Fruit fly (Drosophila melanogaster) whole organism, embryonic: ENCODE measurements around the gene BuGZ.
A peak's percentile ranks its signal among the peaks of the same experiment; 100 is the strongest.

Source experiments
- Antp ChIP-seq: fragments of 200-800 bp; sonication (Bioruptor generic); optimal IDR thresholded peaks from 3 replicates; lab custom pipeline; 2016; ENCODE audit warnings: missing biosample characterization, missing genetic modification characterization
- CG10959 ChIP-seq: fragments of 200-800 bp; sonication (Bioruptor generic); IDR thresholded peaks from 2 replicates; pipeline ENCODE4 v1.3.6; 2022; ENCODE audit warnings: missing biosample characterization, missing genetic modification characterization
- CG10979 ChIP-seq: fragments of 200-800 bp; sonication (Bioruptor generic); optimal IDR thresholded peaks from 2 replicates; lab custom pipeline; 2018; ENCODE audit warnings: missing biosample characterization, mild to moderate bottlenecking, missing genetic modification characterization, moderate library complexity
- CG12155 ChIP-seq: fragments of 200-800 bp; sonication (Bioruptor generic); optimal IDR thresholded peaks from 3 replicates; lab custom pipeline; 2016; ENCODE audit warnings: missing biosample characterization, missing genetic modification characterization
- CG12769 ChIP-seq: fragments of 200-800 bp; sonication (Bioruptor generic); optimal IDR thresholded peaks from 2 replicates; lab custom pipeline; 2019; ENCODE audit warnings: missing biosample characterization, mild to moderate bottlenecking, missing genetic modification characterization, moderate library complexity
- CG13123 ChIP-seq: fragments of 200-800 bp; sonication (Bioruptor generic); optimal IDR thresholded peaks from 2 replicates; lab custom pipeline; 2016; ENCODE audit warnings: missing biosample characterization, missing genetic modification characterization
- CG14710 ChIP-seq: fragments of 200-800 bp; sonication (Bioruptor generic); optimal IDR thresholded peaks from 3 replicates; lab custom pipeline; 2019; ENCODE audit warnings: missing biosample characterization, mild to moderate bottlenecking, missing genetic modification characterization, moderate library complexity
- CG15479 ChIP-seq: fragments of 200-800 bp; sonication (Bioruptor generic); optimal IDR thresholded peaks from 3 replicates; lab custom pipeline; 2019; ENCODE audit warnings: missing biosample characterization, mild to moderate bottlenecking, missing genetic modification characterization, moderate library complexity
- CG15514 ChIP-seq: fragments of 200-800 bp; sonication (Bioruptor generic); optimal IDR thresholded peaks from 3 replicates; lab custom pipeline; 2017; ENCODE audit warnings: missing biosample characterization, missing genetic modification characterization, mild to moderate bottlenecking, moderate library complexity, missing genetic modification reagents
- CG15696 ChIP-seq: fragments of 200-800 bp; sonication (Bioruptor generic); optimal IDR thresholded peaks from 2 replicates; lab custom pipeline; 2019; ENCODE audit warnings: missing biosample characterization, mild to moderate bottlenecking, missing genetic modification characterization, moderate library complexity
- CG16779 ChIP-seq: fragments of 200-800 bp; sonication (Bioruptor generic); IDR thresholded peaks from 2 replicates; pipeline ENCODE4 v1.3.6; 2022; ENCODE audit warnings: missing biosample characterization, missing genetic modification characterization
- CG17361 ChIP-seq: fragments of 200-800 bp; sonication (Bioruptor generic); IDR thresholded peaks from 3 replicates; pipeline ENCODE4 v1.3.6; 2022; ENCODE audit warnings: missing biosample characterization, missing genetic modification characterization
- CG2120 ChIP-seq: fragments of 200-800 bp; sonication (Bioruptor generic); optimal IDR thresholded peaks from 3 replicates; lab custom pipeline; 2016; ENCODE audit warnings: missing biosample characterization, missing genetic modification characterization
- CG30403 ChIP-seq: fragments of 200-800 bp; sonication (Bioruptor generic); optimal IDR thresholded peaks from 3 replicates; lab custom pipeline; 2016; ENCODE audit warnings: missing biosample characterization, missing genetic modification characterization
- CG31224 ChIP-seq: fragments of 200-800 bp; sonication (Bioruptor generic); IDR thresholded peaks from 2 replicates; pipeline ENCODE4 v1.3.6; 2022; ENCODE audit warnings: missing biosample characterization, missing genetic modification characterization
- CG34422 ChIP-seq: fragments of 200-800 bp; sonication (Bioruptor generic); IDR thresholded peaks from 3 replicates; pipeline ENCODE4 v1.3.6; 2022; ENCODE audit warnings: missing biosample characterization, missing genetic modification characterization
- CG6683 ChIP-seq: fragments of 200-800 bp; sonication (Bioruptor generic); optimal IDR thresholded peaks from 2 replicates; lab custom pipeline; 2017; ENCODE audit warnings: missing biosample characterization, mild to moderate bottlenecking, missing genetic modification characterization, missing genetic modification reagents
- CG7928 ChIP-seq: fragments of 200-800 bp; sonication (Bioruptor generic); optimal IDR thresholded peaks from 2 replicates; lab custom pipeline; 2017; ENCODE audit warnings: missing biosample characterization, mild to moderate bottlenecking, missing genetic modification characterization
- CkIIα-i1 ChIP-seq: fragments of 200-800 bp; sonication (Bioruptor generic); IDR thresholded peaks from 2 replicates; pipeline ENCODE4 v1.3.6; 2022; ENCODE audit warnings: missing biosample characterization, missing genetic modification characterization
- Dek ChIP-seq: fragments of 200-800 bp; sonication (Bioruptor generic); optimal IDR thresholded peaks from 3 replicates; lab custom pipeline; 2019; ENCODE audit warnings: missing biosample characterization, mild to moderate bottlenecking, missing genetic modification characterization, moderate library complexity
- Dll ChIP-seq: fragments of 200-800 bp; sonication (Bioruptor generic); IDR thresholded peaks from 4 replicates; pipeline ENCODE4 v1.3.6; 2022; ENCODE audit warnings: missing biosample characterization, missing genetic modification characterization; ENCODE audit not compliant: partially characterized antibody
- Dp ChIP-seq: fragments of 200-800 bp; sonication (Bioruptor generic); optimal IDR thresholded peaks from 2 replicates; lab custom pipeline; 2018; ENCODE audit warnings: missing biosample characterization, mild to moderate bottlenecking, missing genetic modification characterization, moderate library complexity
- Fer3 ChIP-seq: fragments of 200-800 bp; sonication (Bioruptor generic); optimal IDR thresholded peaks from 2 replicates; lab custom pipeline; 2018; ENCODE audit warnings: missing biosample characterization, mild to moderate bottlenecking, missing genetic modification characterization, moderate library complexity
- Gug ChIP-seq: fragments of 200-800 bp; sonication (Bioruptor generic); IDR thresholded peaks from 4 replicates; pipeline ENCODE4 v1.3.6; 2022; ENCODE audit warnings: missing biosample characterization, missing genetic modification characterization
- HLH54F ChIP-seq: fragments of 200-800 bp; sonication (Bioruptor generic); optimal IDR thresholded peaks from 3 replicates; lab custom pipeline; 2016; ENCODE audit warnings: missing biosample characterization, missing genetic modification characterization
- Hr51 ChIP-seq, 2 experiments: fragments of 200-800 bp; sonication (Bioruptor generic); optimal IDR thresholded peaks; 2 replicates in 1 of 2; 3 replicates in 1 of 2; lab custom pipeline; 2016 to 2018; ENCODE audit warnings: missing biosample characterization in 2 of 2, missing genetic modification characterization in 2 of 2, mild to moderate bottlenecking in 1 of 2, moderate library complexity in 1 of 2
- Max ChIP-seq: fragments of 200-800 bp; sonication (Bioruptor generic); optimal IDR thresholded peaks from 2 replicates; lab custom pipeline; 2016; ENCODE audit warnings: missing biosample characterization, mild to moderate bottlenecking, missing genetic modification characterization
- Pdp1 ChIP-seq, 2 experiments: fragments of 200-800 bp; sonication (Bioruptor generic); optimal IDR thresholded peaks; 3 replicates each; lab custom pipeline; 2016; ENCODE audit warnings: missing biosample characterization in 2 of 2, missing genetic modification characterization in 2 of 2, mild to moderate bottlenecking in 1 of 2, moderate library complexity in 1 of 2
- Sox102F ChIP-seq: fragments of 200-800 bp; sonication (Bioruptor generic); optimal IDR thresholded peaks from 2 replicates; lab custom pipeline; 2018; ENCODE audit warnings: missing biosample characterization, mild to moderate bottlenecking, missing genetic modification characterization, moderate library complexity
- Ssrp ChIP-seq: fragments of 200-800 bp; sonication (Bioruptor generic); optimal IDR thresholded peaks from 2 replicates; lab custom pipeline; 2018; ENCODE audit warnings: missing biosample characterization, mild to moderate bottlenecking, missing genetic modification characterization, moderate library complexity
- Taf1 ChIP-seq: fragments of 200-800 bp; sonication (Bioruptor generic); IDR thresholded peaks from 2 replicates; pipeline ENCODE4 v1.3.6; 2022; ENCODE audit warnings: missing biosample characterization, missing genetic modification characterization
- Tbp ChIP-seq: fragments of >200 bp; optimal IDR thresholded peaks from 2 replicates; lab custom pipeline; 2018; ENCODE audit warnings: missing biosample characterization, missing genetic modification characterization
- ac ChIP-seq: fragments of 200-800 bp; sonication (Bioruptor generic); optimal IDR thresholded peaks from 3 replicates; lab custom pipeline; 2017; ENCODE audit warnings: missing biosample characterization, mild to moderate bottlenecking, missing genetic modification characterization
- ato ChIP-seq: fragments of 200-800 bp; sonication (Bioruptor generic); IDR thresholded peaks from 2 replicates; pipeline ENCODE4 v1.3.6; 2022; ENCODE audit warnings: missing biosample characterization, missing genetic modification characterization; ENCODE audit not compliant: partially characterized antibody
- bowl ChIP-seq: fragments of 200-800 bp; sonication (Bioruptor generic); IDR thresholded peaks from 2 replicates; pipeline ENCODE4 v1.3.6; 2022; ENCODE audit warnings: missing biosample characterization, missing genetic modification characterization
- chm ChIP-seq: fragments of 200-800 bp; sonication (Bioruptor generic); IDR thresholded peaks from 2 replicates; pipeline ENCODE4 v1.3.6; 2022; ENCODE audit warnings: missing biosample characterization, missing genetic modification characterization
- exex ChIP-seq: fragments of 200-800 bp; sonication (Bioruptor generic); optimal IDR thresholded peaks from 4 replicates; lab custom pipeline; 2018; ENCODE audit warnings: missing biosample characterization, mild to moderate bottlenecking, missing genetic modification characterization, moderate library complexity
- gce ChIP-seq: fragments of 200-800 bp; sonication (Bioruptor generic); IDR thresholded peaks from 3 replicates; pipeline ENCODE4 v1.3.6; 2022; ENCODE audit warnings: missing biosample characterization, missing genetic modification characterization
- gro ChIP-seq: fragments of 200-800 bp; sonication (Bioruptor generic); optimal IDR thresholded peaks from 2 replicates; lab custom pipeline; 2016; ENCODE audit warnings: missing biosample characterization, missing genetic modification characterization
- kah ChIP-seq: fragments of 200-800 bp; sonication (Bioruptor generic); optimal IDR thresholded peaks from 2 replicates; lab custom pipeline; 2018; ENCODE audit warnings: missing biosample characterization, mild to moderate bottlenecking, missing genetic modification characterization
- mirr ChIP-seq: fragments of 200-800 bp; sonication (Bioruptor generic); optimal IDR thresholded peaks from 3 replicates; lab custom pipeline; 2018; ENCODE audit warnings: missing biosample characterization, mild to moderate bottlenecking, missing genetic modification characterization
- ro ChIP-seq: fragments of 200-800 bp; sonication (Bioruptor generic); IDR thresholded peaks from 2 replicates; pipeline ENCODE4 v1.3.6; 2022; ENCODE audit warnings: missing biosample characterization, missing genetic modification characterization
- slbo ChIP-seq: fragments of 200-800 bp; sonication (Bioruptor generic); IDR thresholded peaks from 2 replicates; pipeline ENCODE4 v1.3.6; 2022; ENCODE audit warnings: missing biosample characterization, missing genetic modification characterization
- sug ChIP-seq: fragments of 200-800 bp; optimal IDR thresholded peaks from 2 replicates; lab custom pipeline; 2019; ENCODE audit warnings: missing biosample characterization, mild to moderate bottlenecking, missing genetic modification characterization, moderate library complexity
- tup ChIP-seq: fragments of 200-800 bp; sonication (Bioruptor generic); optimal IDR thresholded peaks from 2 replicates; lab custom pipeline; 2016; ENCODE audit warnings: missing biosample characterization, mild to moderate bottlenecking, missing genetic modification characterization, moderate library complexity
- vvl ChIP-seq: fragments of 200-800 bp; sonication (Bioruptor generic); IDR thresholded peaks from 2 replicates; pipeline ENCODE4 v1.3.6; 2022; ENCODE audit warnings: missing biosample characterization, missing genetic modification characterization
- wdn ChIP-seq: fragments of 200-800 bp; sonication (Bioruptor generic); IDR thresholded peaks from 2 replicates; pipeline ENCODE4 v1.3.6; 2022; ENCODE audit warnings: missing biosample characterization, missing genetic modification characterization

The BuGZ gene

dm6 chr2L:16793970-16794369 is 50.8 kb downstream of the BuGZ start, which contains the start of gene Ugt37C2 (continued):
- TF ChIP-seq ato (GFP tag; lab: Robert Waterston, UW): no peak
- TF ChIP-seq CkIIα-i1 (GFP tag; lab: Robert Waterston, UW): no peak
- peak; percentile 16 for TF ChIP-seq sug (tag; lab: Kevin White, UChicago)
- no peak for TF ChIP-seq Fer3 (tag; lab: Kevin White, UChicago)
- TF ChIP-seq Pdp1 (GFP tag; optimal IDR thresholded peaks at IDR 0.05; lab: Kevin White, UChicago): no peak
- no peak for TF ChIP-seq CG17361
- no peak for TF ChIP-seq CG7928 (GFP tag; lab: Kevin White, UChicago)
- TF ChIP-seq CG12155 (GFP tag; lab: Kevin White, UChicago): no peak
- TF ChIP-seq mirr (GFP tag; lab: Kevin White, UChicago): peak; percentile 18
- no peak for TF ChIP-seq CG6683 (GFP tag; lab: Kevin White, UChicago)
- TF ChIP-seq Dll (GFP tag; lab: Robert Waterston, UW): no peak

DNA sequence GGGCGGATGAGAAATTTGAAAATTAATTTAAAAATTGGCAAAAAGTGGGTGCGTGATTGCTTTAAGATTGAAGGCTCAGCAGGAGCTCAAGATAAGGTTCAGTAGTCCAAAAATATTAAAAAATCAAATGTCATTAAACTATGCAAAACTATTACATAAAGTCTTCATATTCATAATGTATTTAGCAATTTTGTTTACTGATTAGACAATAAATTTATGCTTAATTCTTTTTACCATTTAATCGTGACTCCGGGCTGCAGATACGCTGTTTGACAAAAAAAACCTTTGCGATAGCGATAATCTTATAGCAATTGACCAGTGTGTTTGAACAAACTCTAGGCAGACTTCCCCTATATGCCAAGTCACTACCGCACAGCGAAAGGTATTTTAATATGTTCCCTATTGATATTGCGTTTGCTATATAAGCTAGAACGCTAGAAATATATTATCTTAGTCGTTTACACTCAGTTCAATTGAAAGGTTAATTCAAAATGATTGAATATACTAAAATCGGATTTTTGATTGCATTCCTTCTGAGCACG is 53.0 kb downstream of the BuGZ start, which contains the start of gene Ugt37E1:
TSS of gene Ugt37E1 (plus strand) at position 492 of the 542 bp plus-strand sequence.
- TF ChIP-seq Gug (GFP tag; lab: Robert Waterston, UW) (no peak), kah (GFP tag; lab: Kevin White, UChicago) (no peak), CG10979 (tag; lab: Kevin White, UChicago) (no peak), CG2120 (GFP tag; lab: Kevin White, UChicago) (no peak), exex (tag; lab: Kevin White, UChicago) (peak; percentile 59)

DNA sequence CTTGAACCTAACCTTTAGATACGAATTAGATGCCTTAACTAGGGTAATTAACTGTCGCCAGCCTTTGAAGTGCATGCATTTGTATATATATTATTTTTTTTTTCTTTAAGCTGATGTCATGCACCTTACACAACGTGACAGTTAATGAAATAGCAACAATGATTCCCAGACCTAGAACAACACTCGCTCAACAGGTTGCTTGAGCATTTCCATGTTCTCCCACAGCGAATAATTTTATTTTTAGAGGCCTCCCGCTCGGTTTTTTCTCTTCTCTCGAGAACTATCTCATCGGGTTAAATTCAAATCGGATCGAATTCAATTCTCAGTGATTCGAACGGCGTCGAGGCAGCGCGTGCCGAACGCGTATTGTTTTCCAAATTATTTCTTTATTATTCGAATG is 55.5 kb downstream of the BuGZ start, which contains the start of gene Ugt37D1:
TSS of gene Ugt37D1 (plus strand) at position 321 of the 400 bp plus-strand sequence.
- TF ChIP-seq gro (GFP tag; lab: Kevin White, UChicago): no peak
- no peak for TF ChIP-seq CG34422 (GFP tag; lab: Robert Waterston, UW)
- no peak for TF ChIP-seq CG15696 (tag; lab: Kevin White, UChicago)
- TF ChIP-seq CG10959 (GFP tag; lab: Robert Waterston, UW): no peak
- peak in 1 of 2 experiments; percentile 68 for TF ChIP-seq Pdp1 (GFP tag; optimal IDR thresholded peaks at IDR 0.05; lab: Kevin White, UChicago)
- no peak for TF ChIP-seq CG30403
- TF ChIP-seq CG14710: no peak
- TF ChIP-seq Ssrp: no peak
- no peak for TF ChIP-seq wdn (GFP tag; lab: Robert Waterston, UW)
- no peak for TF ChIP-seq slbo (GFP tag; lab: Robert Waterston, UW)
- no peak for TF ChIP-seq ro (GFP tag; lab: Robert Waterston, UW)
- no peak for TF ChIP-seq Dek
- TF ChIP-seq CG16779: no peak
- TF ChIP-seq kah (GFP tag; lab: Kevin White, UChicago): peak; percentile 99
- TF ChIP-seq Sox102F (GFP tag; lab: Kevin White, UChicago): no peak
- TF ChIP-seq HLH54F (GFP tag; lab: Kevin White, UChicago): no peak
- no peak for TF ChIP-seq CG15479 (GFP tag; lab: Kevin White, UChicago)
- TF ChIP-seq Dp: no peak
- no peak for TF ChIP-seq Taf1
- TF ChIP-seq CG15514 (GFP tag; lab: Kevin White, UChicago): no peak
- TF ChIP-seq CG13123 (GFP tag; lab: Kevin White, UChicago): no peak
- no peak for TF ChIP-seq vvl (GFP tag; lab: Robert Waterston, UW)
- TF ChIP-seq CG31224 (GFP tag; lab: Robert Waterston, UW): no peak
- no peak for TF ChIP-seq bowl
- no peak for TF ChIP-seq ac
- TF ChIP-seq Max (GFP tag; lab: Kevin White, UChicago): no peak
- no peak for TF ChIP-seq Hr51 (GFP tag; optimal IDR thresholded peaks at IDR 0.05; lab: Kevin White, UChicago)
- no peak for TF ChIP-seq tup (GFP tag; lab: Kevin White, UChicago)
- TF ChIP-seq gce: no peak
- TF ChIP-seq Antp: no peak
- 0 out of 2 replicates have a peak, but pooled peaks have one; percentile 12 for TF ChIP-seq chm (GFP tag; lab: Robert Waterston, UW)
- TF ChIP-seq Tbp (GFP tag; lab: Kevin White, UChicago): no peak
- TF ChIP-seq CG12769 (tag; lab: Kevin White, UChicago): peak; percentile 52
